Fruit fly (Drosophila melanogaster): ENCODE data around the gene hng3.

hng3 gene

DNA sequence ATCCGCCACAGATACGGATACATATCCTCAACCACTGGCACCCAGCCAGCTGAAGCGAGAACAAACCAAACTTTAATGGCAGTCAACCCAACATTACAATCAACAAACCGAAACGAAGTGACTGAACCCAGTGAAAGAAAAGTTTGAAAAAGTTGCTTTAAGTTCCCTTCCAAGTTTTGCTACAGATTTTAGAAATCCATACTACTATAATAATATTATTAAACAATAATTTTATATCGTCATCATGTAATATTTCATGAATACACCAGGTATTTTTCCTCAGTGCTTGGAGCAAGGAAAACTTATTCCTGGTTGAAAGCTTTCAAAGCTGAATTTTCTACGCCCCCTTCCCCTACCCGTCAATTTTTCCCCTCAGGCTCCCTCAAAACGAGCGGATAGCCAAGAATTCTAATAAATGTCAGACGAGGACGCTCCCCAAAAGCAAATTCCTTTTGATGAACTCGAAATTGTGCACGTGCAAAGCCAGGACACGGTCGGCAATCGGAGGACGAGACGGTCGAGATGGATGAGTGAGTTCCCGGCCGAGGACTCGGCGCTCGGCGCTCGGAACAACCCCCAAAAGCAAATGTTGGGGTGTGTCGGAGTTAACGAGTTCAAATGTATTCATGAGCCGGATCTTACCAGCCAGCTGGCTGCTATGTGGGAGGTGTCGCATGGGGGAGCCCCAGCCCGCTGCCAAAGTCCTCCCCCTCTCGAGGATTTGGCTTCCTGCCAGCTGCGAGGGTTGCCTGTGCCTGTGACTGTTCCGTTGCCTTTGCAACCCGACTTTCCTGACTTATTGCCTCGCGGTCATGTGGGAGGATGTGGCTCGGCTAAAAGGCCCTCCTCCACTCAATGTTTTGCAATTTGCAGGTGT, 41.9 kb upstream of the hng3 start (continued):
- TF ChIP-seq hkb (optimal IDR thresholded peaks at IDR 0.05) (no peak), hkb (GFP tag; IDR thresholded peaks at IDR 0.05) (peak; percentile 63), br (optimal IDR thresholded peaks at IDR 0.05) (no peak), CG3163 (GFP tag; optimal IDR thresholded peaks at IDR 0.05) (no peak), ind (GFP tag; optimal IDR thresholded peaks at IDR 0.05) (peak; percentile 44), zfh2 (GFP tag; optimal IDR thresholded peaks at IDR 0.05) (no peak), Rx (GFP tag; IDR thresholded peaks at IDR 0.05) (peak; percentile 29; the same call in 1 of the 2 replicates), CG9727 (GFP tag; optimal IDR thresholded peaks at IDR 0.05) (peak; percentile 50), Bteb2 (GFP tag; optimal IDR thresholded peaks at IDR 0.05) (no peak), Dek (tag; optimal IDR thresholded peaks at IDR 0.05) (peak; percentile 39), CG14667 (GFP tag; IDR thresholded peaks at IDR 0.05) (peak; percentile 48; the same call in 1 of the 2 replicates), CG43689 (GFP tag; IDR thresholded peaks at IDR 0.05) (no peak), CG13775 (GFP tag; optimal IDR thresholded peaks at IDR 0.05) (peak; percentile 7), gro (GFP tag; optimal IDR thresholded peaks at IDR 0.05) (no peak), Ssrp (tag; optimal IDR thresholded peaks at IDR 0.05) (no peak), CkIIα-i1 (GFP tag; IDR thresholded peaks at IDR 0.05) (no peak), knrl (GFP tag; IDR thresholded peaks at IDR 0.05; ENCODE audit: partially characterized antibody) (no peak), CG12744 (GFP tag; optimal IDR thresholded peaks at IDR 0.05) (no peak), MESR4 (GFP tag; optimal IDR thresholded peaks at IDR 0.05) (no peak), crc (GFP tag; optimal IDR thresholded peaks at IDR 0.05) (no peak), CG11398 (GFP tag; optimal IDR thresholded peaks at IDR 0.05) (no peak), B-H2 (GFP tag; optimal IDR thresholded peaks at IDR 0.05) (no peak), CG30431 (GFP tag; optimal IDR thresholded peaks at IDR 0.05) (no peak), CG16779 (GFP tag; IDR thresholded peaks at IDR 0.05) (no peak), CG13287 (GFP tag; IDR thresholded peaks at IDR 0.05; ENCODE audit: partially characterized antibody) (no peak), CG18011 (GFP tag; optimal IDR thresholded peaks at IDR 0.05) (no peak), aop (GFP tag; IDR thresholded peaks at IDR 0.05) (no peak), Atf-2 (GFP tag; optimal IDR thresholded peaks at IDR 0.05) (no peak), lilli (GFP tag; optimal IDR thresholded peaks at IDR 0.05) (no peak), CG15479 (GFP tag; optimal IDR thresholded peaks at IDR 0.05) (no peak), usp (GFP tag; optimal IDR thresholded peaks at IDR 0.05) (no peak), her (GFP tag; optimal IDR thresholded peaks at IDR 0.05) (no peak), Neu2 (GFP tag; optimal IDR thresholded peaks at IDR 0.05; ENCODE audit: borderline replicate concordance) (no peak), ftz-f1 (GFP tag; optimal IDR thresholded peaks at IDR 0.05) (no peak), H2.0 (GFP tag; IDR thresholded peaks at IDR 0.05) (no peak), twi (tag; optimal IDR thresholded peaks at IDR 0.05) (no peak), p53 (GFP tag; optimal IDR thresholded peaks at IDR 0.05) (no peak), klu (GFP tag; IDR thresholded peaks at IDR 0.05) (0 out of 2 replicates have a peak, but pooled peaks have one; percentile 13), CG2116 (GFP tag; optimal IDR thresholded peaks at IDR 0.05) (no peak), CG9215 (GFP tag; IDR thresholded peaks at IDR 0.05) (0 out of 2 replicates have a peak, but pooled peaks have one; percentile 40), TFAM (GFP tag; optimal IDR thresholded peaks at IDR 0.05) (no peak), CrebB (tag; optimal IDR thresholded peaks at IDR 0.05) (no peak), mld (GFP tag; IDR thresholded peaks at IDR 0.05; ENCODE audit: partially characterized antibody) (no peak), Sox100B (GFP tag; optimal IDR thresholded peaks at IDR 0.05) (peak; percentile 63), Usf (GFP tag; optimal IDR thresholded peaks at IDR 0.05) (no peak), amos (GFP tag; IDR thresholded peaks at IDR 0.05; ENCODE audit: partially characterized antibody) (no peak), CG11696 (GFP tag; IDR thresholded peaks at IDR 0.05) (no peak), NFAT (GFP tag; IDR thresholded peaks at IDR 0.05) (0 out of 2 replicates have a peak, but pooled peaks have one; percentile 14), Xbp1 (GFP tag; optimal IDR thresholded peaks at IDR 0.05) (peak; percentile 17), sc (optimal IDR thresholded peaks at IDR 0.05) (no peak), sc (GFP tag; optimal IDR thresholded peaks at IDR 0.05) (no peak)

Data from whole organism, embryonic.